Fruit fly (Drosophila melanogaster): ENCODE data around the gene Dph2.

DNA sequence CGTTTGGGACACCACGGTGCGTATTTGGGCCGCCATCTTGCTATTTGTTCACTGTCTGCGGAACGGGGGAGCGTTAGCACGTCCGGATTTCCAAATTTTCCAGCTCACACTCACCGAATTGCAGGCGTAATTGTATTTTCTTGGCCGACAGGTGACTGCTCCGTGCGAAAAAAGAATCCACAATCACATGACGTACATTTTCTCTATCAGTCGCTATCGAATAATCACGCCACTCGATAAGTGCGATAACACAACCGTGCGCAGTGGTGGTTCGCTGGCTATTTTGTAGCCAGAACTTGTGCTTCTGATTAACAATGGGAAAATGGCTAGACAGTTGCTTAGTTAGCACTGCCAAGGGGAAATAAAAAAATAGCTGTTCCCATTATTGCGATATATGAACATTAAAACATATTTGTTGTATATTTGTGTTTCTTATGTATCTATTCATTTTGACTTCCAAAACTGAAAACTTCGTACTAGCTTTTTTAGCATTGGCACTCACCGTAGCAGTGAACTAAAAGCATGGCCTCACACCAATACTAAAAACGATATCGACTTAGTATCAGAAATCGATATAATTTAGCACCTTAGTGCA lies 10.2 kb upstream of the Dph2 start, which contains the start of gene VhaPPA1-1:
- TF ChIP-seq fd96Ca (GFP tag; IDR thresholded peaks at IDR 0.05) (no peak), CG34367 (tag; optimal IDR thresholded peaks at IDR 0.05) (no peak), CG10348 (GFP tag; IDR thresholded peaks at IDR 0.05) (no peak), Snoo (tag; optimal IDR thresholded peaks at IDR 0.05) (no peak), Pif1B (GFP tag; optimal IDR thresholded peaks at IDR 0.05) (no peak), EcR (GFP tag; optimal IDR thresholded peaks at IDR 0.05) (no peak), CG15710 (tag; optimal IDR thresholded peaks at IDR 0.05) (no peak), Ets98B (GFP tag; IDR thresholded peaks at IDR 0.05) (no peak), CG8159 (tag; optimal IDR thresholded peaks at IDR 0.05) (no peak), D1 (tag; optimal IDR thresholded peaks at IDR 0.05) (no peak), CG32121 (GFP tag; IDR thresholded peaks at IDR 0.05) (no peak; the same call in 1 of the 2 replicates), Pif1A (GFP tag; optimal IDR thresholded peaks at IDR 0.05) (no peak), CG4496 (GFP tag; IDR thresholded peaks at IDR 0.05) (no peak), gl (tag; optimal IDR thresholded peaks at IDR 0.05) (no peak)
